Worm (Caenorhabditis elegans): ENCODE data around the gene lron-15.

DNA sequence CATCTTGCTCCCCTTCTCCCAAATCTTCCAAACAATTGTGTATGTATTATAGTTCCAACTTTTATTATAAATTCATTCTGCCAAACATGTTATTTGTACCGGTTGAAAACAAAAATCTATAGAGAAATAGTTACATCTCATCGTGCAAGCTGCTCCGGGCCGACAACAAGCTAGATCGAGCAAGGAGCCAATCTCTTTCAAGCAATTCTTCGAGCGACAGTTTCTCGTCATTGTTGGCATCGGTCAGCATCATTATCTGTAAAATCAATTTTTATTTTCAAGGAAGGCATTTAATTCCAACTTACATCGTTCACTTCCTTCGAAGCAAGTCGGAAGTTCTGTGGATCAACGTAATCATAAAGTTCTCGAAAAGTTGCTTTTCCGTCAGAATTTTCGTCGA, 46.3 kb upstream of the lron-15 start:
- TF ChIP-seq nhr-6 (tag; optimal IDR thresholded peaks at IDR 0.05) (no peak), pqm-1 (tag; optimal IDR thresholded peaks at IDR 0.05) (no peak), lsy-2 (tag; optimal IDR thresholded peaks at IDR 0.05) (no peak), pha-4 (GFP tag; IDR thresholded peaks at IDR 0.05) (no peak; the same call in 1 of the 2 replicates), pha-4 (tag; optimal IDR thresholded peaks at IDR 0.05) (no peak), unc-62 (GFP tag; optimal IDR thresholded peaks at IDR 0.05 in 1 of 2) (no peak), unc-62 (tag; optimal IDR thresholded peaks at IDR 0.05) (no peak), hlh-30 (tag; optimal IDR thresholded peaks at IDR 0.05; ENCODE audit: insufficient read depth) (no peak), snpc-4 (tag; optimal IDR thresholded peaks at IDR 0.05) (no peak)
